Worm (Caenorhabditis elegans): Measurements from ENCODE around the gene Y26G10.1.

ce11 chrV:17696753-17697152 is 1.1 kb upstream of the Y26G10.1 start, which contains the start of gene spp-29:
- no peak for TF ChIP-seq snpc-4 (tag; optimal IDR thresholded peaks at IDR 0.05)
- TF ChIP-seq aly-2 (tag; optimal IDR thresholded peaks at IDR 0.05): no peak
- no peak for TF ChIP-seq nhr-237 (tag; optimal IDR thresholded peaks at IDR 0.05)
- no peak for TF ChIP-seq nhr-23 (tag; optimal IDR thresholded peaks at IDR 0.05)
- TF ChIP-seq ZK546.5 (tag; optimal IDR thresholded peaks at IDR 0.05): no peak
- TF ChIP-seq lin-13 (GFP tag; optimal IDR thresholded peaks at IDR 0.05): no peak
- TF ChIP-seq elt-1 (tag; optimal IDR thresholded peaks at IDR 0.05): no peak
- no peak for TF ChIP-seq dmd-4 (tag; optimal IDR thresholded peaks at IDR 0.05)
- no peak for TF ChIP-seq lin-39 (tag; optimal IDR thresholded peaks at IDR 0.05)
